Fruit fly (Drosophila melanogaster): Measurements from ENCODE around the gene p.

The p gene

DNA sequence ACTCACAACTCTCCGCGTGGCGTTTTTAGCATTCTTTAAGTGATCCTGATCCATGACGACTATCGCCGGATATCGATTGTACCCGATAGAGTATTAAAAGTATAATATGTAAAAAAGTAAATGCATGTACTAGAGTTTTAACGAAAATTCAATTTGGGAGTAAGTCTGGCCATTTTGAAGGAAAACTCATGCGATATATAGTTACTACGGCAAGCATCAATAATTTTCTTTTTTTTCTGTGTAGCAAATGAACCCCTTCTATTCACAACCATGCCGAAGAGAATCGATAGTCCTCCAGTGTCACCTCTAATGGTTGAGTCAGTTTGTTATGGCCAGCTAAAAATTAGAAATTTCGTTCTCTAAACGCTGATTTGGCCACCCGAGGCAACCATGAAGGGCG is 17.8 kb downstream of the p start, which contains the start of the genes Sys1 and Dhod (continued):
- peak; percentile 49; the same call in 1 of the 3 replicates for TF ChIP-seq CG11695 (GFP tag; IDR thresholded peaks at IDR 0.05)
- TF ChIP-seq CG17802 (tag; optimal IDR thresholded peaks at IDR 0.05), result no peak
- peak; percentile 71 for TF ChIP-seq CG2678 (tag; optimal IDR thresholded peaks at IDR 0.05)
- TF ChIP-seq dimm (GFP tag; IDR thresholded peaks at IDR 0.05), result no peak
- peak; percentile 76 for TF ChIP-seq CG32532 (GFP tag; IDR thresholded peaks at IDR 0.05)
- TF ChIP-seq NC2β (GFP tag; optimal IDR thresholded peaks at IDR 0.05), result peak; percentile 72
- 0 out of 3 replicates have a peak, but pooled peaks have one; percentile 40 for TF ChIP-seq gce (GFP tag; IDR thresholded peaks at IDR 0.05)
- TF ChIP-seq insv (GFP tag; optimal IDR thresholded peaks at IDR 0.05), result no peak
- TF ChIP-seq CG15269 (tag; optimal IDR thresholded peaks at IDR 0.05), result peak; percentile 64
- peak; percentile 76 for TF ChIP-seq CG13775 (GFP tag; optimal IDR thresholded peaks at IDR 0.05)
- no peak for TF ChIP-seq bigmax (GFP tag; optimal IDR thresholded peaks at IDR 0.05)
- peak; percentile 77 for TF ChIP-seq Rfx (GFP tag; IDR thresholded peaks at IDR 0.05)
- TF ChIP-seq sob (GFP tag; IDR thresholded peaks at IDR 0.05), result peak; percentile 78
- TF ChIP-seq bab2 (GFP tag; optimal IDR thresholded peaks at IDR 0.05), result peak; percentile 49
- TF ChIP-seq Chrac-16 (GFP tag; optimal IDR thresholded peaks at IDR 0.05), result peak; percentile 51
- TF ChIP-seq Nf-YC (tag; optimal IDR thresholded peaks at IDR 0.05), result peak; percentile 45
- TF ChIP-seq stc (GFP tag; IDR thresholded peaks at IDR 0.05), result no peak
- TF ChIP-seq tna (GFP tag; IDR thresholded peaks at IDR 0.05; ENCODE audit: partially characterized antibody), result peak; percentile 62; the same call in 1 of the 2 replicates
- TF ChIP-seq CG9797 (GFP tag; optimal IDR thresholded peaks at IDR 0.05), result no peak
- peak; percentile 56 for TF ChIP-seq CG9817 (tag; optimal IDR thresholded peaks at IDR 0.05)
- TF ChIP-seq CG13296 (GFP tag; optimal IDR thresholded peaks at IDR 0.05), result peak; percentile 56
- peak; percentile 69 for TF ChIP-seq CG7928 (GFP tag; optimal IDR thresholded peaks at IDR 0.05)
- peak; percentile 49 for TF ChIP-seq esg (GFP tag; conservative IDR thresholded peaks at IDR 0.05)
- 0 out of 2 replicates have a peak, but pooled peaks have one; percentile 37 for TF ChIP-seq cas (GFP tag; IDR thresholded peaks at IDR 0.05)
- 0 out of 2 replicates have a peak, but pooled peaks have one; percentile 48 for TF ChIP-seq Awh (GFP tag; IDR thresholded peaks at IDR 0.05)
- TF ChIP-seq CG8388 (GFP tag; optimal IDR thresholded peaks at IDR 0.05), result peak; percentile 51
- TF ChIP-seq CG8290 (GFP tag; optimal IDR thresholded peaks at IDR 0.05), result peak; percentile 51
- TF ChIP-seq CG8290 (tag; optimal IDR thresholded peaks at IDR 0.05), result peak; percentile 13 to 58
- TF ChIP-seq sqz (GFP tag; optimal IDR thresholded peaks at IDR 0.05), result no peak
- peak; percentile 69; the same call in 2 of the 3 replicates for TF ChIP-seq otp (GFP tag; IDR thresholded peaks at IDR 0.05)
- TF ChIP-seq zen (tag; optimal IDR thresholded peaks at IDR 0.05), result peak; percentile 41
- peak; percentile 16 for TF ChIP-seq gfzf (GFP tag; optimal IDR thresholded peaks at IDR 0.05)
- peak; percentile 69 for TF ChIP-seq Max (GFP tag; optimal IDR thresholded peaks at IDR 0.05)
- no peak for TF ChIP-seq Ravus (GFP tag; IDR thresholded peaks at IDR 0.05)
- peak; percentile 28 for TF ChIP-seq CG33557 (GFP tag; optimal IDR thresholded peaks at IDR 0.05)
- peak; percentile 50 for TF ChIP-seq CoRest (tag; optimal IDR thresholded peaks at IDR 0.05)
- peak; percentile 75 for TF ChIP-seq vvl (GFP tag; IDR thresholded peaks at IDR 0.05)
- peak; percentile 74 for TF ChIP-seq HLH54F (GFP tag; optimal IDR thresholded peaks at IDR 0.05)
- TF ChIP-seq repo (GFP tag; optimal IDR thresholded peaks at IDR 0.05), result peak; percentile 23
- 0 out of 2 replicates have a peak, but pooled peaks have one; percentile 35 for TF ChIP-seq ranshi (GFP tag; IDR thresholded peaks at IDR 0.05)
- no peak for TF ChIP-seq aop (GFP tag; IDR thresholded peaks at IDR 0.05)
- peak; percentile 15 for TF ChIP-seq CG9437 (GFP tag; optimal IDR thresholded peaks at IDR 0.05)
- TF ChIP-seq CG9876 (GFP tag; optimal IDR thresholded peaks at IDR 0.05), result no peak
- TF ChIP-seq CHES-1-like (GFP tag; optimal IDR thresholded peaks at IDR 0.05), result peak; percentile 65
- peak; percentile 65 for TF ChIP-seq pnt (GFP tag; optimal IDR thresholded peaks at IDR 0.05)
- peak; percentile 73 for TF ChIP-seq kay (GFP tag; optimal IDR thresholded peaks at IDR 0.05)
- TF ChIP-seq odd (GFP tag; optimal IDR thresholded peaks at IDR 0.05), result peak; percentile 27
- no peak for TF ChIP-seq Stat92E (GFP tag; optimal IDR thresholded peaks at IDR 0.05)
- TF ChIP-seq nom (GFP tag; optimal IDR thresholded peaks at IDR 0.05), result peak; percentile 12
- TF ChIP-seq Scr (GFP tag; IDR thresholded peaks at IDR 0.05; ENCODE audit: partially characterized antibody), result peak; percentile 91
- TF ChIP-seq Dad (GFP tag; optimal IDR thresholded peaks at IDR 0.05), result peak; percentile 62

Data from whole organism, embryonic.